Worm (Caenorhabditis elegans) whole organism, young adult: Measurements from ENCODE around the gene T08G5.2.

Source experiments
- B0336.3 ChIP-seq: fragments of 200-800 bp; sonication (Bioruptor generic); IDR thresholded peaks from 2 replicates; pipeline ENCODE4 v1.3.6; 2022; ENCODE audit warnings: missing genetic modification characterization, missing compliant biosample characterization
- C06A6.2 ChIP-seq: fragments of 200-800 bp; sonication (Bioruptor generic); conservative IDR thresholded peaks from 2 replicates; pipeline ENCODE4 v1.3.6; 2022; ENCODE audit warnings: missing genetic modification characterization, missing compliant biosample characterization
- F23B12.7 ChIP-seq: sonication (generic microtip); optimal IDR thresholded peaks from 2 replicates; lab custom pipeline; 2017; ENCODE audit warnings: missing genetic modification characterization, mild to moderate bottlenecking, missing compliant biosample characterization, antibody characterized with exemption, moderate library complexity; ENCODE audit not compliant: insufficient read depth
- T26A5.8 ChIP-seq: sonication (generic microtip); optimal IDR thresholded peaks from 2 replicates; lab custom pipeline; 2016; ENCODE audit warnings: missing genetic modification characterization, missing compliant biosample characterization
- Y95B8A.8 ChIP-seq: fragments of 200-800 bp; sonication (Bioruptor generic); IDR thresholded peaks from 2 replicates; pipeline ENCODE4 v1.3.6; 2022; ENCODE audit warnings: missing genetic modification reagents, missing genetic modification characterization, missing compliant biosample characterization
- efl-1 ChIP-seq: fragments of 150-350 bp; optimal IDR thresholded peaks from 2 replicates; lab custom pipeline; 2014; ENCODE audit warnings: missing biosample characterization, missing genetic modification reagents, missing genetic modification characterization
- egrh-3 ChIP-seq: fragments of 200-800 bp; sonication (Bioruptor generic); IDR thresholded peaks from 2 replicates; pipeline ENCODE4 v1.3.6; 2022; ENCODE audit warnings: missing genetic modification reagents, missing genetic modification characterization, missing compliant biosample characterization
- ets-4 ChIP-seq: fragments of 200-800 bp; sonication (Bioruptor generic); optimal IDR thresholded peaks from 2 replicates; lab custom pipeline; 2018; ENCODE audit warnings: mild to moderate bottlenecking, missing genetic modification characterization, missing compliant biosample characterization
- lin-35 ChIP-seq, 3 experiments: fragments of 150-350 bp in 2 of 3; sonication (generic microtip) in 1 of 3; optimal IDR thresholded peaks; 2 replicates each; lab custom pipeline; 2014 to 2018; ENCODE audit warnings: missing biosample characterization in 3 of 3, missing genetic modification characterization in 3 of 3, missing genetic modification reagents in 3 of 3
- lir-1 ChIP-seq: fragments of 200-800 bp; sonication (Bioruptor generic); conservative IDR thresholded peaks from 2 replicates; pipeline ENCODE4 v1.3.6; 2022; ENCODE audit warnings: missing genetic modification reagents, missing genetic modification characterization, missing compliant biosample characterization
- madf-6 ChIP-seq: fragments of 200-800 bp; sonication (Bioruptor generic); IDR thresholded peaks from 2 replicates; pipeline ENCODE4 v1.3.6; 2022; ENCODE audit warnings: missing genetic modification reagents, missing genetic modification characterization, missing compliant biosample characterization
- nhr-120 ChIP-seq: fragments of 200-800 bp; sonication (Bioruptor generic); IDR thresholded peaks from 2 replicates; pipeline ENCODE4 v1.3.6; 2022; ENCODE audit warnings: missing genetic modification characterization, missing compliant biosample characterization
- snpc-4 ChIP-seq, 5 experiments: fragments of 150-350 bp in 1 of 5; sonication (generic microtip) in 4 of 5; optimal IDR thresholded peaks; 2 replicates each; lab custom pipeline; 2014 to 2018; ENCODE audit warnings: missing genetic modification characterization in 5 of 5, missing biosample characterization in 3 of 5, antibody characterized with exemption in 2 of 5, mild to moderate bottlenecking in 2 of 5, missing compliant biosample characterization in 2 of 5, missing genotype in 2 of 5, moderate library complexity in 2 of 5, missing genetic modification reagents in 1 of 5
- unc-62 ChIP-seq: fragments of 150-350 bp; optimal IDR thresholded peaks from 2 replicates; lab custom pipeline; 2014; ENCODE audit warnings: missing biosample characterization, missing genetic modification reagents, missing genetic modification characterization

ce11 chrV:14067816-14068296 is 41.8 kb upstream of the T08G5.2 start, which contains the start of gene D1086.17:
- TF ChIP-seq unc-62 (GFP tag; lab: Kevin White, UChicago) (no peak), B0336.3 (GFP tag; lab: Robert Waterston, UW) (no peak), egrh-3 (no peak), lin-35 (GFP tag; optimal IDR thresholded peaks at IDR 0.05; lab: Kevin White, UChicago) (no peak), lir-1 (no peak), efl-1 (GFP tag; lab: Kevin White, UChicago) (no peak), F23B12.7 (tag; lab: Kevin White, UChicago) (no peak), C06A6.2 (GFP tag; lab: Robert Waterston, UW) (no peak), madf-6 (GFP tag; lab: Robert Waterston, UW) (no peak), snpc-4 (GFP tag; optimal IDR thresholded peaks at IDR 0.05; lab: Kevin White, UChicago) (no peak), snpc-4 (tag; optimal IDR thresholded peaks at IDR 0.05; lab: Kevin White, UChicago) (no peak), nhr-120 (GFP tag; lab: Robert Waterston, UW) (no peak), T26A5.8 (tag; lab: Kevin White, UChicago) (no peak), Y95B8A.8 (GFP tag; lab: Robert Waterston, UW) (no peak), ets-4 (GFP tag; lab: Kevin White, UChicago) (no peak)
